Worm (Caenorhabditis elegans) whole organism, L4 larva: Measurements from ENCODE around the gene tsp-16.

Source experiments
- lin-13 ChIP-seq: fragments of 150-350 bp; optimal IDR thresholded peaks from 2 replicates; lab custom pipeline; 2014; ENCODE audit warnings: missing biosample characterization, missing genetic modification reagents, missing genetic modification characterization
- nhr-76 ChIP-seq: fragments of 150-350 bp; optimal IDR thresholded peaks from 2 replicates; lab custom pipeline; 2014; ENCODE audit warnings: missing biosample characterization, missing genetic modification characterization
- pha-4 ChIP-seq, 2 experiments: fragments of 150-350 bp in 1 of 2; fragments of 200-800 bp in 1 of 2; sonication (Bioruptor generic) in 1 of 2; IDR thresholded peaks in 1 of 2; optimal IDR thresholded peaks in 1 of 2; 2 replicates each; pipeline versions ENCODE4 v1.3.6 to Lab custom; 2014 to 2022; ENCODE audit warnings: missing genetic modification characterization in 2 of 2, missing genetic modification reagents in 2 of 2, missing biosample characterization in 1 of 2, missing compliant biosample characterization in 1 of 2
- skn-1 ChIP-seq: fragments of 150-350 bp; optimal IDR thresholded peaks from 2 replicates; lab custom pipeline; 2014; ENCODE audit warnings: missing biosample characterization, missing genetic modification characterization
- zip-11 ChIP-seq: fragments of 200-800 bp; sonication (Bioruptor generic); IDR thresholded peaks from 2 replicates; pipeline ENCODE4 v1.3.6; 2022; ENCODE audit warnings: missing genetic modification characterization, missing compliant biosample characterization

DNA sequence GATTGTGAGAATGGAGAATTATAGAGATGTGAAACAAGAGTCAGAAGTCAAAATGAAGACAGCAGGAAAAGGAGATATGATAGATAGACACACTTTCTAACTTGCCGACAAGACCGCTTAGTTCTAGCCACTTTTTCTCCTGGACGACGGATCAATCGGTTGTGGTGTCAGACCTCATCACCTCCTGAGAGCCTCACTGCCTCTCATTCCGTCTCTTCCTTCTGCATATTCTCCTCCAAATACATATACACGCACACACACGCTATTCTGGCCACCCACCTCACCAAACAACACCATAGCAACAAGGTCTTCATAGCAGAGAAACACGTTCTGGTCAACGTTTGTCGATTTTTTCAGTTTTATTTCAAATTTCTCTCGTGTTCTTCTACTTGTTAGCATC is 29.4 kb downstream of the tsp-16 start, which contains the start of gene F01E11.3:
- TF ChIP-seq skn-1 (tag; lab: Kevin White, UChicago) (no peak), nhr-76 (tag; lab: Kevin White, UChicago) (no peak), zip-11 (GFP tag; lab: Robert Waterston, UW) (no peak), pha-4 (GFP tag; IDR thresholded peaks at IDR 0.05; lab: Robert Waterston, UW) (no peak), pha-4 (tag; optimal IDR thresholded peaks at IDR 0.05; lab: Kevin White, UChicago) (no peak), lin-13 (GFP tag; lab: Kevin White, UChicago) (no peak)
